Worm (Caenorhabditis elegans): Measurements from ENCODE around the gene C35D10.1.

ce11 chrIII:4887291-4887690 is 7.7 kb downstream of the C35D10.1 start, which contains the start of gene clec-6:
- TF ChIP-seq ceh-9 (tag; optimal IDR thresholded peaks at IDR 0.05) (no peak), ztf-16 (tag; optimal IDR thresholded peaks at IDR 0.05) (no peak), ceh-34 (tag; optimal IDR thresholded peaks at IDR 0.05) (no peak), che-1 (tag; optimal IDR thresholded peaks at IDR 0.05) (no peak), dve-1 (tag; optimal IDR thresholded peaks at IDR 0.05) (no peak), ttx-3 (tag; optimal IDR thresholded peaks at IDR 0.05) (no peak), odd-2 (tag; optimal IDR thresholded peaks at IDR 0.05) (no peak), pag-3 (tag; optimal IDR thresholded peaks at IDR 0.05; ENCODE audit: borderline replicate concordance) (no peak), ceh-31 (tag; optimal IDR thresholded peaks at IDR 0.05) (no peak), unc-42 (tag; optimal IDR thresholded peaks at IDR 0.05) (no peak), hlh-6 (tag; optimal IDR thresholded peaks at IDR 0.05) (no peak), hlh-30 (tag; optimal IDR thresholded peaks at IDR 0.05; ENCODE audit: insufficient read depth) (no peak)

Measured in whole organism, late embryonic.